Worm (Caenorhabditis elegans) whole organism, L1 larva: Measurements from ENCODE around the gene sor-1.
A peak's percentile ranks its signal among the peaks of the same experiment; 100 is the strongest.

Experiments
- C16A3.4 ChIP-seq: fragments of 150-350 bp; optimal IDR thresholded peaks from 2 replicates; lab custom pipeline; 2014; ENCODE audit warnings: missing biosample characterization, missing genetic modification characterization
- F16B12.6 ChIP-seq: fragments of 150-350 bp; optimal IDR thresholded peaks from 2 replicates; lab custom pipeline; 2014; ENCODE audit warnings: missing biosample characterization, missing genetic modification characterization
- alr-1 ChIP-seq: fragments of 200-800 bp; sonication (Bioruptor generic); optimal IDR thresholded peaks from 2 replicates; lab custom pipeline; 2018; ENCODE audit warnings: borderline replicate concordance, mild to moderate bottlenecking, missing genetic modification characterization, missing compliant biosample characterization
- aly-2 ChIP-seq: fragments of 150-350 bp; optimal IDR thresholded peaks from 2 replicates; lab custom pipeline; 2014; ENCODE audit warnings: missing biosample characterization, missing genetic modification characterization
- ama-1 ChIP-seq: fragments of 150-350 bp; optimal IDR thresholded peaks from 2 replicates; lab custom pipeline; 2014
- ceh-63 ChIP-seq: fragments of 200-800 bp; sonication (Bioruptor generic); optimal IDR thresholded peaks from 2 replicates; lab custom pipeline; 2018; ENCODE audit warnings: mild to moderate bottlenecking, missing genetic modification characterization, missing compliant biosample characterization
- ceh-82 ChIP-seq, 3 experiments: fragments of 150-350 bp in 1 of 3; sonication (generic microtip) in 2 of 3; optimal IDR thresholded peaks; 2 replicates each; lab custom pipeline; 2014 to 2017; ENCODE audit warnings: missing biosample characterization in 3 of 3, missing genetic modification characterization in 3 of 3
- dpl-1 ChIP-seq, 3 experiments: fragments of 150-350 bp in 2 of 3; sonication (generic microtip) in 1 of 3; optimal IDR thresholded peaks; 2 replicates each; lab custom pipeline; 2014 to 2017; ENCODE audit warnings: missing biosample characterization in 3 of 3, missing genetic modification characterization in 3 of 3, missing genetic modification reagents in 3 of 3
- dsc-1 ChIP-seq: sonication (generic microtip); optimal IDR thresholded peaks from 2 replicates; lab custom pipeline; 2016; ENCODE audit warnings: mild to moderate bottlenecking, missing genetic modification characterization, missing compliant biosample characterization
- efl-1 ChIP-seq, 4 experiments: fragments of 150-350 bp; optimal IDR thresholded peaks in 3 of 4; peaks in 1 of 4; 1 replicate in 1 of 4; 2 replicates in 3 of 4; lab custom pipeline; 2014; ENCODE audit warnings: missing biosample characterization in 2 of 4, missing genetic modification characterization in 2 of 4, missing genetic modification reagents in 2 of 4
- egl-13 ChIP-seq: sonication (generic microtip); optimal IDR thresholded peaks from 2 replicates; lab custom pipeline; 2016; ENCODE audit warnings: missing genotype, missing genetic modification reagents, missing genetic modification characterization, missing compliant biosample characterization
- elt-2 ChIP-seq: sonication (generic microtip); optimal IDR thresholded peaks from 2 replicates; lab custom pipeline; 2016; ENCODE audit warnings: missing genetic modification characterization, mild to moderate bottlenecking, inconsistent platforms, missing compliant biosample characterization, missing genetic modification reagents
- fkh-4 ChIP-seq: sonication (generic microtip); optimal IDR thresholded peaks from 2 replicates; lab custom pipeline; 2016; ENCODE audit warnings: missing compliant biosample characterization, missing genetic modification characterization, borderline replicate concordance
- fos-1 ChIP-seq: fragments of 150-350 bp; optimal IDR thresholded peaks from 2 replicates; lab custom pipeline; 2014; ENCODE audit warnings: missing biosample characterization, missing genetic modification characterization
- hlh-17 ChIP-seq: fragments of 200-800 bp; sonication (Bioruptor generic); optimal IDR thresholded peaks from 2 replicates; lab custom pipeline; 2018; ENCODE audit warnings: missing genetic modification characterization, mild to moderate bottlenecking, missing compliant biosample characterization, moderate library complexity, borderline replicate concordance
- hlh-4 ChIP-seq: sonication (generic microtip); optimal IDR thresholded peaks from 2 replicates; lab custom pipeline; 2016; ENCODE audit warnings: mild to moderate bottlenecking, missing genetic modification characterization, missing compliant biosample characterization
- hpl-2 ChIP-seq: fragments of 150-350 bp; optimal IDR thresholded peaks from 2 replicates; lab custom pipeline; 2014; ENCODE audit warnings: missing biosample characterization, missing genetic modification reagents, missing genetic modification characterization
- irx-1 ChIP-seq: sonication (generic microtip); optimal IDR thresholded peaks from 2 replicates; lab custom pipeline; 2016; ENCODE audit warnings: missing genetic modification characterization, missing compliant biosample characterization
- lin-14 ChIP-seq: fragments of 200-800 bp; sonication (Bioruptor generic); optimal IDR thresholded peaks from 2 replicates; lab custom pipeline; 2018; ENCODE audit warnings: mild to moderate bottlenecking, missing genetic modification characterization, moderate library complexity, missing compliant biosample characterization
- lin-15B ChIP-seq: fragments of 150-350 bp; sonication (generic microtip); optimal IDR thresholded peaks from 3 replicates; lab custom pipeline; 2014; ENCODE audit warnings: missing biosample characterization, missing genetic modification characterization
- lin-35 ChIP-seq, 2 experiments: fragments of 150-350 bp; optimal IDR thresholded peaks; 2 replicates each; lab custom pipeline; 2014; ENCODE audit warnings: missing biosample characterization in 2 of 2, missing genetic modification characterization in 2 of 2, missing genetic modification reagents in 2 of 2
- lir-3 ChIP-seq: sonication (generic microtip); optimal IDR thresholded peaks from 2 replicates; lab custom pipeline; 2016; ENCODE audit warnings: mild to moderate bottlenecking, missing genetic modification characterization, moderate library complexity, missing compliant biosample characterization; ENCODE audit not compliant: poor library complexity
- lsy-2 ChIP-seq, 2 experiments: fragments of 150-350 bp; optimal IDR thresholded peaks; 2 replicates each; lab custom pipeline; 2014; ENCODE audit warnings: missing biosample characterization in 2 of 2, missing genetic modification characterization in 2 of 2
- mef-2 ChIP-seq: fragments of 150-350 bp; optimal IDR thresholded peaks from 2 replicates; lab custom pipeline; 2014; ENCODE audit warnings: missing biosample characterization, missing genetic modification characterization
- mep-1 ChIP-seq: fragments of 150-350 bp; optimal IDR thresholded peaks from 2 replicates; lab custom pipeline; 2014; ENCODE audit warnings: missing biosample characterization, missing genetic modification characterization
- nhr-19 ChIP-seq: fragments of 200-800 bp; sonication (Bioruptor generic); conservative IDR thresholded peaks from 2 replicates; pipeline ENCODE4 v1.3.6; 2022; ENCODE audit warnings: missing genetic modification characterization, missing compliant biosample characterization
- nhr-47 ChIP-seq: sonication (generic microtip); optimal IDR thresholded peaks from 2 replicates; lab custom pipeline; 2016; ENCODE audit warnings: mild to moderate bottlenecking, missing genetic modification characterization, moderate library complexity, missing compliant biosample characterization
- nhr-71 ChIP-seq: sonication (generic microtip); optimal IDR thresholded peaks from 2 replicates; lab custom pipeline; 2016; ENCODE audit warnings: mild to moderate bottlenecking, missing genetic modification characterization, moderate library complexity, missing compliant biosample characterization
- nhr-77 ChIP-seq: fragments of 150-350 bp; optimal IDR thresholded peaks from 2 replicates; lab custom pipeline; 2014; ENCODE audit warnings: missing biosample characterization, missing genetic modification characterization
- nhr-84 ChIP-seq: sonication (generic microtip); optimal IDR thresholded peaks from 2 replicates; lab custom pipeline; 2017; ENCODE audit warnings: missing biosample characterization, missing genetic modification characterization
- nhr-90 ChIP-seq: sonication (generic microtip); optimal IDR thresholded peaks from 2 replicates; lab custom pipeline; 2016; ENCODE audit warnings: mild to moderate bottlenecking, missing genetic modification characterization, missing compliant biosample characterization; ENCODE audit not compliant: poor library complexity
- pag-3 ChIP-seq: sonication (generic microtip); optimal IDR thresholded peaks from 2 replicates; lab custom pipeline; 2017; ENCODE audit warnings: missing genetic modification characterization, mild to moderate bottlenecking, missing compliant biosample characterization, antibody characterized with exemption, borderline replicate concordance; ENCODE audit not compliant: insufficient read depth
- pax-3 ChIP-seq: fragments of 200-800 bp; sonication (Bioruptor generic); optimal IDR thresholded peaks from 2 replicates; lab custom pipeline; 2018; ENCODE audit warnings: mild to moderate bottlenecking, missing genetic modification characterization, moderate library complexity, missing compliant biosample characterization
- pqm-1 ChIP-seq: sonication (generic microtip); optimal IDR thresholded peaks from 3 replicates; lab custom pipeline; 2017; ENCODE audit warnings: missing biosample characterization, missing genetic modification characterization
- rnt-1 ChIP-seq: sonication (generic microtip); optimal IDR thresholded peaks from 2 replicates; lab custom pipeline; 2016; ENCODE audit warnings: mild to moderate bottlenecking, missing genetic modification characterization, moderate library complexity, missing compliant biosample characterization
- skn-1 ChIP-seq: fragments of 150-350 bp; optimal IDR thresholded peaks from 2 replicates; lab custom pipeline; 2014; ENCODE audit warnings: missing biosample characterization, missing genetic modification characterization
- unc-130 ChIP-seq: fragments of 150-350 bp; optimal IDR thresholded peaks from 2 replicates; lab custom pipeline; 2017; ENCODE audit warnings: missing biosample characterization, missing genetic modification characterization, inconsistent platforms
- unc-30 ChIP-seq: sonication (generic microtip); optimal IDR thresholded peaks from 2 replicates; lab custom pipeline; 2017; ENCODE audit warnings: missing biosample characterization, missing genetic modification characterization
- unc-86 ChIP-seq: sonication (generic microtip); optimal IDR thresholded peaks from 2 replicates; lab custom pipeline; 2016; ENCODE audit warnings: missing genetic modification characterization, missing compliant biosample characterization
- unc-98 ChIP-seq: fragments of 200-800 bp; sonication (Bioruptor generic); IDR thresholded peaks from 2 replicates; pipeline ENCODE4 v1.3.6; 2022; ENCODE audit warnings: missing genetic modification characterization, missing compliant biosample characterization
- xbp-1 ChIP-seq: sonication (generic microtip); optimal IDR thresholded peaks from 2 replicates; lab custom pipeline; 2016; ENCODE audit warnings: missing genetic modification characterization, missing compliant biosample characterization
- zag-1 ChIP-seq: fragments of 150-350 bp; optimal IDR thresholded peaks from 2 replicates; lab custom pipeline; 2014; ENCODE audit warnings: missing biosample characterization, missing genetic modification characterization
- zip-4 ChIP-seq: fragments of 200-800 bp; sonication (Bioruptor generic); optimal IDR thresholded peaks from 2 replicates; lab custom pipeline; 2018; ENCODE audit warnings: mild to moderate bottlenecking, missing genetic modification characterization, moderate library complexity, missing compliant biosample characterization
- ztf-11 ChIP-seq, 2 experiments: sonication (generic microtip); optimal IDR thresholded peaks; 2 replicates each; lab custom pipeline; 2016 to 2017; ENCODE audit warnings: missing genetic modification characterization in 2 of 2, missing biosample characterization in 1 of 2, missing compliant biosample characterization in 1 of 2
- ztf-4 ChIP-seq: fragments of 150-350 bp; optimal IDR thresholded peaks from 2 replicates; lab custom pipeline; 2014; ENCODE audit warnings: missing biosample characterization, missing genetic modification characterization

Gene sor-1

ce11 chrIII:8446940-8447403 lies 29.0 kb downstream of the sor-1 start, which contains the start of gene rpn-3 (continued):
- TF ChIP-seq pag-3 (tag; lab: Kevin White, UChicago) (peak; percentile 77), hpl-2 (GFP tag; lab: Kevin White, UChicago) (peak; percentile 67), lin-14 (peak; percentile 98), aly-2 (tag; lab: Kevin White, UChicago) (peak; percentile 99), unc-86 (tag; lab: Kevin White, UChicago) (peak; percentile 95), hlh-4 (tag; lab: Kevin White, UChicago) (no peak), xbp-1 (peak; percentile 96)

DNA sequence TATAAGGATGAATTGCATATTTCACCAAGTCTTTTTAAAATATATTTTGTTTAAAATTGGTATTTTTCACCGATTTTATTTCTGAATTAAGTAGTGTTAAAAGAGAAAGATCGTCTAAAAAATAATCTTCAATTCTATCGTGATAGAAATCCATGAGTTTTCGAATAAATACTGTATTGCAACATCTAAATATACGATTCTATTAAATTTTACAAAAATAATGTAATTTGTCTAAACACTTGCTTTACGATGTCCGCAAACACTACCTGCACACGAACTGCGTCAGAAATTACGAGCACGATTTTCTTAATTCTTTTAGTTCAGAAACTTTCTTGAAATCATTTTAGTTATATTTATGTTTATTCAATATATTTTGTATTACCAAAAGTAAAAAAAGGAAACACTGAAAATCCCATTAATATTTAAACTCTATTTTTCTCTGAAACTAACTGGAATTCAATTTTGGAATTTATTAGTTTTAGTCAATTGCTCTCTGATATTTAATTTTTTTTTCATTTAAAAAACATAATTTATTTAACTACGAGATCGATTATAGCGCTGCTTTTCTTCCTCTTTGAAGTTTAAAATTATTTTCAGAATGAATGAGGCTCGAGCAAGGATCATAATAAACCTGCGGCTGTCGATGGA lies 31.3 kb downstream of the sor-1 start, which contains the start of gene mrpl-32:
Gene mrpl-32, plus strand, starts transcription at position 598 of the 648 bp plus-strand sequence.
- TF ChIP-seq elt-2 (tag; lab: Kevin White, UChicago) (no peak), aly-2 (tag; lab: Kevin White, UChicago) (peak; percentile 73), ztf-11 (tag; optimal IDR thresholded peaks at IDR 0.05; lab: Kevin White, UChicago) (no peak), nhr-84 (no peak), nhr-47 (tag; lab: Kevin White, UChicago) (peak; percentile 33), lin-35 (GFP tag; optimal IDR thresholded peaks at IDR 0.05; lab: Kevin White, UChicago) (peak in 1 of 2 experiments; percentile 17), lsy-2 (tag; optimal IDR thresholded peaks at IDR 0.05; lab: Kevin White, UChicago) (peak; percentile 34 to 51), lin-15B (tag; lab: Kevin White, UChicago) (no peak), dpl-1 (GFP tag; optimal IDR thresholded peaks at IDR 0.05; lab: Kevin White, UChicago) (peak in 1 of 3 experiments; percentile 10), fos-1 (no peak), zag-1 (no peak), efl-1 (optimal IDR thresholded peaks at IDR 0.05; lab: Kevin White, UChicago) (no peak), efl-1 (GFP tag; optimal IDR thresholded peaks at IDR 0.05 in 1 of 2; lab: Kevin White, UChicago) (peak; percentile 8 to 78), nhr-71 (tag; lab: Kevin White, UChicago) (peak; percentile 29), nhr-77 (tag; lab: Kevin White, UChicago) (no peak), hlh-17 (GFP tag; lab: Kevin White, UChicago) (no peak), irx-1 (no peak), nhr-90 (tag; lab: Kevin White, UChicago) (peak; percentile 25), ceh-82 (tag; optimal IDR thresholded peaks at IDR 0.05; lab: Kevin White, UChicago) (no peak), mep-1 (tag; lab: Kevin White, UChicago) (peak; percentile 10), F16B12.6 (tag; lab: Kevin White, UChicago) (peak; percentile 45), ama-1 (lab: Kevin White, UChicago) (peak; percentile 82), fkh-4 (tag; lab: Kevin White, UChicago) (no peak), rnt-1 (tag; lab: Kevin White, UChicago) (no peak)
- TF ChIP-seq, all 84 proteins: peak for 11

ce11 chrIII:8450494-8450893 lies 32.5 kb downstream of the sor-1 start:
- no peak for TF ChIP-seq zip-4 (GFP tag; lab: Kevin White, UChicago)
- TF ChIP-seq pag-3 (tag; lab: Kevin White, UChicago), result no peak
- no peak for TF ChIP-seq unc-30
- no peak for TF ChIP-seq alr-1 (tag; lab: Kevin White, UChicago)
- TF ChIP-seq skn-1 (tag; lab: Kevin White, UChicago), result no peak
- no peak for TF ChIP-seq lir-3 (tag; lab: Kevin White, UChicago)
- TF ChIP-seq ztf-11 (tag; optimal IDR thresholded peaks at IDR 0.05; lab: Kevin White, UChicago), result peak in 1 of 2 experiments; percentile 1
- no peak for TF ChIP-seq efl-1 (optimal IDR thresholded peaks at IDR 0.05; lab: Kevin White, UChicago)
- peak in 1 of 2 experiments; percentile 91 for TF ChIP-seq efl-1 (GFP tag; optimal IDR thresholded peaks at IDR 0.05 in 1 of 2; lab: Kevin White, UChicago)
- no peak for TF ChIP-seq nhr-19 (GFP tag; lab: Robert Waterston, UW)
- TF ChIP-seq hlh-17 (GFP tag; lab: Kevin White, UChicago), result no peak
- TF ChIP-seq fkh-4 (tag; lab: Kevin White, UChicago), result no peak
- TF ChIP-seq unc-130 (tag; lab: Kevin White, UChicago), result no peak
- peak; percentile 14 for TF ChIP-seq ztf-4 (tag; lab: Kevin White, UChicago)
- no peak for TF ChIP-seq ceh-63
- no peak for TF ChIP-seq pqm-1 (tag; lab: Kevin White, UChicago)
- TF ChIP-seq C16A3.4 (tag; lab: Kevin White, UChicago), result no peak
- no peak for TF ChIP-seq rnt-1 (tag; lab: Kevin White, UChicago)
- TF ChIP-seq dsc-1 (tag; lab: Kevin White, UChicago), result no peak
- peak; percentile 8 for TF ChIP-seq ama-1 (lab: Kevin White, UChicago)
- TF ChIP-seq unc-98 (GFP tag; lab: Robert Waterston, UW), result no peak
- peak; percentile 32 for TF ChIP-seq mep-1 (tag; lab: Kevin White, UChicago)
- TF ChIP-seq egl-13 (tag; lab: Kevin White, UChicago), result no peak
- no peak for TF ChIP-seq F16B12.6 (tag; lab: Kevin White, UChicago)
- TF ChIP-seq mef-2 (tag; lab: Kevin White, UChicago), result no peak
- TF ChIP-seq pax-3 (tag; lab: Kevin White, UChicago), result no peak
